Worm (Caenorhabditis elegans) whole organism, L1 larva: ENCODE results near the gene R31.2.

Source experiments
- aha-1 ChIP-seq: fragments of 150-350 bp; optimal IDR thresholded peaks from 2 replicates; lab custom pipeline; 2014; ENCODE audit warnings: missing biosample characterization, missing genetic modification characterization
- ama-1 ChIP-seq: fragments of 150-350 bp; optimal IDR thresholded peaks from 2 replicates; lab custom pipeline; 2014
- blmp-1 ChIP-seq: fragments of 150-350 bp; optimal IDR thresholded peaks from 2 replicates; lab custom pipeline; 2014; ENCODE audit warnings: missing biosample characterization, missing genetic modification characterization
- ceh-82 ChIP-seq, 3 experiments: fragments of 150-350 bp in 1 of 3; sonication (generic microtip) in 2 of 3; optimal IDR thresholded peaks; 2 replicates each; lab custom pipeline; 2014 to 2017; ENCODE audit warnings: missing biosample characterization in 3 of 3, missing genetic modification characterization in 3 of 3
- dsc-1 ChIP-seq: sonication (generic microtip); optimal IDR thresholded peaks from 2 replicates; lab custom pipeline; 2016; ENCODE audit warnings: mild to moderate bottlenecking, missing genetic modification characterization, missing compliant biosample characterization
- efl-1 ChIP-seq, 4 experiments: fragments of 150-350 bp; optimal IDR thresholded peaks in 3 of 4; peaks in 1 of 4; 1 replicate in 1 of 4; 2 replicates in 3 of 4; lab custom pipeline; 2014; ENCODE audit warnings: missing biosample characterization in 2 of 4, missing genetic modification characterization in 2 of 4, missing genetic modification reagents in 2 of 4
- lin-13 ChIP-seq: fragments of 150-350 bp; optimal IDR thresholded peaks from 2 replicates; lab custom pipeline; 2014; ENCODE audit warnings: missing biosample characterization, missing genetic modification reagents, missing genetic modification characterization
- lin-14 ChIP-seq: fragments of 200-800 bp; sonication (Bioruptor generic); optimal IDR thresholded peaks from 2 replicates; lab custom pipeline; 2018; ENCODE audit warnings: mild to moderate bottlenecking, missing genetic modification characterization, moderate library complexity, missing compliant biosample characterization
- lin-15B ChIP-seq: fragments of 150-350 bp; sonication (generic microtip); optimal IDR thresholded peaks from 3 replicates; lab custom pipeline; 2014; ENCODE audit warnings: missing biosample characterization, missing genetic modification characterization
- lir-3 ChIP-seq: sonication (generic microtip); optimal IDR thresholded peaks from 2 replicates; lab custom pipeline; 2016; ENCODE audit warnings: mild to moderate bottlenecking, missing genetic modification characterization, moderate library complexity, missing compliant biosample characterization; ENCODE audit not compliant: poor library complexity
- nhr-237 ChIP-seq: fragments of 150-350 bp; optimal IDR thresholded peaks from 2 replicates; lab custom pipeline; 2014; ENCODE audit warnings: missing biosample characterization, missing genetic modification characterization
- sptf-1 ChIP-seq: fragments of 150-350 bp; optimal IDR thresholded peaks from 2 replicates; lab custom pipeline; 2014; ENCODE audit warnings: missing biosample characterization, missing genetic modification characterization
- tbx-2 ChIP-seq: sonication (generic microtip); optimal IDR thresholded peaks from 2 replicates; lab custom pipeline; 2016; ENCODE audit warnings: missing genetic modification characterization, missing compliant biosample characterization
- unc-62 ChIP-seq: fragments of 150-350 bp; optimal IDR thresholded peaks from 2 replicates; lab custom pipeline; 2014; ENCODE audit warnings: missing biosample characterization, missing genetic modification reagents, missing genetic modification characterization

DNA sequence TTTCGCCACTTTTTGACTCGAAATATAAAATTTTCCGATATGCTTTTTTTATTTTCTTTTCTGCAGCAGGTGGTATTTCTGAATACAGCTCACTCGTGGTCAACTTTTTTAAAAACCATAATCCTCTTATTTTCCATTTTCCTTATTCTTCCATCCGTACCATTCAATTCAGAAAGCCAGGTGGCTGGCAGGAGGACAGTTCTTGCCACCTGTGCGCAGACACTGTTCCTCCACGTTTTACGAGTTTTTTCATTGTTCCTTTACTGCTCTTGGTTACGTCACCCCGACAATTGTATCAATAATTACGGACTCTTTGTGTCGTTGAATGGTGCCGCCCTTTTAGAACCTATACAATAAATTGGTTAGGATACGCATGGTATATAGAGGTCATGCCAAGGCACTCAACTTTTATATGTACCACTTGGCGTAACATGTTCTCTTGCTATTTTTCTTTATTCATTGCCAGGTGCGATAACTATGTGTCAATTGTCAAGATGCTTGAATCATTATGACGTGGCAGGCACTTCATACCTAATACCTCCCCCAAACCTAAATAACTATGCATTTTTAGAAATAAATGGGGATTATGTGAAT lies 35.6 kb downstream of the R31.2 start:
- TF ChIP-seq blmp-1 (no peak), sptf-1 (tag; lab: Kevin White, UChicago) (no peak), aha-1 (tag; lab: Kevin White, UChicago) (no peak), lin-14 (GFP tag; lab: Kevin White, UChicago) (no peak), ama-1 (lab: Kevin White, UChicago) (no peak), tbx-2 (tag; lab: Kevin White, UChicago) (no peak), lir-3 (tag; lab: Kevin White, UChicago) (no peak), lin-13 (no peak), unc-62 (no peak), dsc-1 (tag; lab: Kevin White, UChicago) (no peak), efl-1 (optimal IDR thresholded peaks at IDR 0.05; lab: Kevin White, UChicago) (no peak), efl-1 (GFP tag; optimal IDR thresholded peaks at IDR 0.05 in 1 of 2; lab: Kevin White, UChicago) (no peak), nhr-237 (tag; lab: Kevin White, UChicago) (no peak), ceh-82 (tag; optimal IDR thresholded peaks at IDR 0.05; lab: Kevin White, UChicago) (no peak), lin-15B (tag; lab: Kevin White, UChicago) (no peak)
